Fruit fly (Drosophila melanogaster) whole organism, prepupa: ENCODE results near the gene Lsd-2.
A peak's percentile ranks its signal among the peaks of the same experiment; 100 is the strongest.

Experiments
- Blimp-1 ChIP-seq: fragments of 200-800 bp; sonication (Bioruptor generic); optimal IDR thresholded peaks from 3 replicates; lab custom pipeline; 2017; ENCODE audit warnings: missing biosample characterization, missing genetic modification characterization, mild to moderate bottlenecking, moderate library complexity, missing genetic modification reagents
- CG10669 ChIP-seq: fragments of 200-800 bp; sonication (Bioruptor generic); optimal IDR thresholded peaks from 3 replicates; lab custom pipeline; 2018; ENCODE audit warnings: missing biosample characterization, mild to moderate bottlenecking, missing genetic modification characterization, moderate library complexity
- CG11762 ChIP-seq: fragments of 200-800 bp; sonication (Bioruptor generic); optimal IDR thresholded peaks from 3 replicates; lab custom pipeline; 2016; ENCODE audit warnings: missing biosample characterization, missing genetic modification characterization; ENCODE audit not compliant: insufficient read depth
- CG11902 ChIP-seq: fragments of 200-800 bp; sonication (Bioruptor generic); optimal IDR thresholded peaks from 3 replicates; lab custom pipeline; 2016; ENCODE audit warnings: missing biosample characterization, missing genetic modification characterization
- CG1621 ChIP-seq: fragments of 200-800 bp; sonication (Bioruptor generic); optimal IDR thresholded peaks from 3 replicates; lab custom pipeline; 2018; ENCODE audit warnings: missing biosample characterization, mild to moderate bottlenecking, missing genetic modification characterization
- CG16779 ChIP-seq: fragments of 200-800 bp; sonication (Bioruptor generic); optimal IDR thresholded peaks from 3 replicates; lab custom pipeline; 2017; ENCODE audit warnings: missing biosample characterization, mild to moderate bottlenecking, missing genetic modification characterization
- CG3032 ChIP-seq: fragments of 200-800 bp; optimal IDR thresholded peaks from 2 replicates; lab custom pipeline; 2019; ENCODE audit warnings: missing biosample characterization, mild to moderate bottlenecking, missing genetic modification characterization, moderate library complexity
- CG32006 ChIP-seq: fragments of 200-800 bp; sonication (Bioruptor generic); optimal IDR thresholded peaks from 3 replicates; lab custom pipeline; 2017; ENCODE audit warnings: missing biosample characterization, mild to moderate bottlenecking, missing genetic modification characterization
- CG34406 ChIP-seq: fragments of 200-800 bp; sonication (Bioruptor generic); optimal IDR thresholded peaks from 3 replicates; lab custom pipeline; 2016; ENCODE audit warnings: missing biosample characterization, missing genetic modification characterization
- CG3919 ChIP-seq: fragments of 200-800 bp; sonication (Bioruptor generic); optimal IDR thresholded peaks from 3 replicates; lab custom pipeline; 2016; ENCODE audit warnings: missing biosample characterization, missing genetic modification characterization
- CG6276 ChIP-seq: fragments of 200-800 bp; sonication (Bioruptor generic); optimal IDR thresholded peaks from 2 replicates; lab custom pipeline; 2017; ENCODE audit warnings: missing biosample characterization, mild to moderate bottlenecking, missing genetic modification characterization
- CG6792 ChIP-seq: fragments of 200-800 bp; sonication (Bioruptor generic); optimal IDR thresholded peaks from 3 replicates; lab custom pipeline; 2016; ENCODE audit warnings: missing biosample characterization, missing genetic modification characterization
- CG6808 ChIP-seq: fragments of 200-800 bp; sonication (Bioruptor generic); optimal IDR thresholded peaks from 3 replicates; lab custom pipeline; 2017; ENCODE audit warnings: missing biosample characterization, missing genetic modification characterization, mild to moderate bottlenecking, moderate library complexity, missing genetic modification reagents
- CG6854 ChIP-seq: fragments of 200-800 bp; sonication (Bioruptor generic); optimal IDR thresholded peaks from 2 replicates; lab custom pipeline; 2017; ENCODE audit warnings: missing biosample characterization, mild to moderate bottlenecking, missing genetic modification characterization
- CG7368 ChIP-seq: fragments of 200-800 bp; sonication (Bioruptor generic); optimal IDR thresholded peaks from 3 replicates; lab custom pipeline; 2016; ENCODE audit warnings: missing biosample characterization, missing genetic modification characterization
- CG8119 ChIP-seq: fragments of 200-800 bp; sonication (Bioruptor generic); IDR thresholded peaks from 3 replicates; pipeline ENCODE4 v1.3.6; 2022; ENCODE audit warnings: missing biosample characterization, missing genetic modification characterization
- CG8319 ChIP-seq: fragments of 200-800 bp; sonication (Bioruptor generic); optimal IDR thresholded peaks from 3 replicates; lab custom pipeline; 2016; ENCODE audit warnings: missing biosample characterization, missing genetic modification characterization
- CG8632 ChIP-seq: fragments of 200-800 bp; sonication (Bioruptor generic); optimal IDR thresholded peaks from 3 replicates; lab custom pipeline; 2016; ENCODE audit warnings: missing biosample characterization, missing genetic modification characterization
- CG9139 ChIP-seq: fragments of 200-800 bp; sonication (Bioruptor generic); optimal IDR thresholded peaks from 3 replicates; lab custom pipeline; 2017; ENCODE audit warnings: missing biosample characterization, mild to moderate bottlenecking, missing genetic modification characterization
- Eip75B ChIP-seq: fragments of 200-800 bp; sonication (Bioruptor generic); optimal IDR thresholded peaks from 3 replicates; lab custom pipeline; 2016; ENCODE audit warnings: missing biosample characterization, missing genetic modification characterization
- Eip78C ChIP-seq: fragments of 200-800 bp; sonication (Bioruptor generic); peaks from one replicate; lab custom pipeline; 2016; ENCODE audit warnings: missing biosample characterization, missing genetic modification characterization
- Eip93F ChIP-seq: fragments of 200-800 bp; sonication (Bioruptor generic); optimal IDR thresholded peaks from 2 replicates; lab custom pipeline; 2016; ENCODE audit warnings: missing biosample characterization, mild to moderate bottlenecking, missing genetic modification characterization
- Ets21C ChIP-seq: fragments of 200-800 bp; sonication (Bioruptor generic); optimal IDR thresholded peaks from 3 replicates; lab custom pipeline; 2016; ENCODE audit warnings: missing biosample characterization, missing genetic modification characterization
- Ets96B ChIP-seq: fragments of 200-800 bp; optimal IDR thresholded peaks from 2 replicates; lab custom pipeline; 2019; ENCODE audit warnings: missing biosample characterization, mild to moderate bottlenecking, missing genetic modification characterization, moderate library complexity
- Gug ChIP-seq: fragments of 200-800 bp; sonication (Bioruptor generic); IDR thresholded peaks from 2 replicates; pipeline ENCODE4 v1.3.6; 2022; ENCODE audit warnings: missing biosample characterization, missing genetic modification characterization
- Hr4 ChIP-seq: fragments of 200-800 bp; sonication (Bioruptor generic); optimal IDR thresholded peaks from 3 replicates; lab custom pipeline; 2016; ENCODE audit warnings: missing biosample characterization, missing genetic modification characterization
- Lpt ChIP-seq: fragments of 200-800 bp; sonication (Bioruptor generic); optimal IDR thresholded peaks from 3 replicates; lab custom pipeline; 2016; ENCODE audit warnings: missing biosample characterization, missing genetic modification characterization
- Met ChIP-seq: fragments of 200-800 bp; sonication (Bioruptor generic); optimal IDR thresholded peaks from 3 replicates; lab custom pipeline; 2016; ENCODE audit warnings: missing biosample characterization, missing genetic modification characterization
- Sox14 ChIP-seq: fragments of 200-800 bp; sonication (Bioruptor generic); optimal IDR thresholded peaks from 3 replicates; lab custom pipeline; 2016; ENCODE audit warnings: missing biosample characterization, missing genetic modification characterization
- Sox15 ChIP-seq: fragments of 200-800 bp; sonication (Bioruptor generic); optimal IDR thresholded peaks from 3 replicates; lab custom pipeline; 2016; ENCODE audit warnings: missing biosample characterization, missing genetic modification characterization
- achi ChIP-seq: fragments of 200-800 bp; sonication (Bioruptor generic); optimal IDR thresholded peaks from 3 replicates; lab custom pipeline; 2016; ENCODE audit warnings: missing biosample characterization, missing genetic modification characterization
- cyc ChIP-seq: fragments of 200-800 bp; sonication (Bioruptor generic); optimal IDR thresholded peaks from 3 replicates; lab custom pipeline; 2016; ENCODE audit warnings: missing biosample characterization, missing genetic modification characterization
- esn ChIP-seq: fragments of 200-800 bp; sonication (Bioruptor generic); optimal IDR thresholded peaks from 2 replicates; lab custom pipeline; 2016; ENCODE audit warnings: missing biosample characterization, mild to moderate bottlenecking, missing genetic modification characterization, moderate library complexity
- fd59A ChIP-seq: fragments of 200-800 bp; sonication (Bioruptor generic); optimal IDR thresholded peaks from 2 replicates; lab custom pipeline; 2017; ENCODE audit warnings: missing biosample characterization, mild to moderate bottlenecking, missing genetic modification characterization, missing genetic modification reagents
- fd85E ChIP-seq: fragments of 200-800 bp; sonication (Bioruptor generic); optimal IDR thresholded peaks from 3 replicates; lab custom pipeline; 2016; ENCODE audit warnings: missing biosample characterization, missing genetic modification characterization
- fkh ChIP-seq: fragments of 200-800 bp; sonication (Bioruptor generic); optimal IDR thresholded peaks from 3 replicates; lab custom pipeline; 2017; ENCODE audit warnings: missing biosample characterization, mild to moderate bottlenecking, missing genetic modification characterization, moderate library complexity
- lz ChIP-seq: fragments of 200-800 bp; sonication (Bioruptor generic); optimal IDR thresholded peaks from 3 replicates; lab custom pipeline; 2016; ENCODE audit warnings: missing biosample characterization, missing genetic modification characterization
- net ChIP-seq: fragments of 200-800 bp; sonication (Bioruptor generic); optimal IDR thresholded peaks from 3 replicates; lab custom pipeline; 2016; ENCODE audit warnings: missing biosample characterization, missing genetic modification characterization
- pdm3 ChIP-seq: fragments of 200-800 bp; sonication (Bioruptor generic); optimal IDR thresholded peaks from 3 replicates; lab custom pipeline; 2016; ENCODE audit warnings: missing biosample characterization, missing genetic modification characterization
- salr ChIP-seq, 2 experiments: fragments of 200-800 bp; sonication (Bioruptor generic); optimal IDR thresholded peaks; 3 replicates each; lab custom pipeline; 2016 to 2018; ENCODE audit warnings: missing biosample characterization in 2 of 2, missing genetic modification characterization in 2 of 2, mild to moderate bottlenecking in 1 of 2
- spab ChIP-seq: fragments of 200-800 bp; sonication (Bioruptor generic); optimal IDR thresholded peaks from 2 replicates; lab custom pipeline; 2017; ENCODE audit warnings: missing biosample characterization, mild to moderate bottlenecking, missing genetic modification characterization, missing genetic modification reagents
- ss ChIP-seq, 2 experiments: fragments of 200-800 bp; sonication (Bioruptor generic); optimal IDR thresholded peaks; 2 replicates in 1 of 2; 3 replicates in 1 of 2; lab custom pipeline; 2017 to 2018; ENCODE audit warnings: mild to moderate bottlenecking in 2 of 2, missing biosample characterization in 2 of 2, missing genetic modification characterization in 2 of 2, moderate library complexity in 1 of 2
- topi ChIP-seq: fragments of 200-800 bp; sonication (Bioruptor generic); optimal IDR thresholded peaks from 3 replicates; lab custom pipeline; 2016; ENCODE audit warnings: missing biosample characterization, missing genetic modification characterization

Lsd-2 gene

DNA sequence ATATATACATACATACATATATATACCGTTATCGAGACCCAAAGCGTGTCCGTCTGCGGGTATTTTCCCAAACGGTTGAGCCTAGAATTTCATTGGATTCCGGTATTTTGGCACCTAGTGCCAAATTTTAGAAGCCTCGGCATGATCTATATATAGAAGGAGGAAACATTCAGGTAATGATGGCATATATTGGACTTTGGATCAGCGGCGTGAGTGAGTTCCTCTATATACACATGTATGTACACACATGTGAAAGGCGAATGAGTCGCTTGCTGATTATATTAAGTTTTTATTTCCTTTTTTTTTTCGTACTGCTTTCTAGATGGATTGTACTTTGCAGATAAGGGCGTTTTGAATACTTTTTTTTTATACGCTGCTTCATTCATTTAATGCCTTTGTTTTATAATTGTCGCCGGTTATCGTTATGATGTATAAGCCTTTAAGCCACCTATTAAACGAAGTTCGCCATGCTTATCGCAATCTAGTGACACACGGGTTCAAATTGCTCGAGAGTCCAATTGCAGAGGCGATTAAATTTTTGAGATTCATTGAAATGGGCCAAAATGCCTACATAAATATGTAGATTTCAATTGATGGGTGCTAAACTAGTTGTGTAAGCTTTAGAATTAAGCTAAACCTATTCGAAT, 3.3 kb upstream of the Lsd-2 start (continued):
- TF ChIP-seq CG10669 (GFP tag; lab: Kevin White, UChicago) (peak; percentile 9), CG16779 (tag; lab: Kevin White, UChicago) (peak; percentile 41), Sox14 (GFP tag; lab: Kevin White, UChicago) (no peak), Blimp-1 (GFP tag; lab: Kevin White, UChicago) (no peak), achi (no peak), Lpt (GFP tag; lab: Kevin White, UChicago) (peak; percentile 5), net (GFP tag; lab: Kevin White, UChicago) (peak; percentile 25)

DNA sequence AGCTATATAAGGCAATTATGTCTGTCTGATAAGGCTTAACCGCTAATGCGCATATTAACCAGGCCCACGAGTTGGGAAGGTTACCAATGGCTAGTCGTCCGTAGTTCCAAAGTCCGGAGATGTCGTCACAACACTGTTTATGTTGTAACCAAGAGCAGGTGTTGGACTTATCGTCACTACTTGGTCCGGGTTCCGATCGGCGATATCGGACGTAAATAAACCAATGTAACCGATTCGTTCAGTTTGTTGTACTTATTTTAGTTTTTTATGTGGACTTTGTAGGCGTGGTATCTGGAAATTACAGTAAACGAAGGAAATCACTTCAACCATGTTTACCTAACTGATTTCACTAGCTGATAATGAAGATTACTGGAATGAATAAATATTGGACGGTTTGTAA, 2.4 kb upstream of the Lsd-2 start:
- TF ChIP-seq CG9139 (GFP tag; lab: Kevin White, UChicago) (peak; percentile 47), esn (GFP tag; lab: Kevin White, UChicago) (no peak), ss (GFP tag; optimal IDR thresholded peaks at IDR 0.05; lab: Kevin White, UChicago) (peak in 1 of 2 experiments; percentile 51), Eip78C (peak; percentile 71), net (GFP tag; lab: Kevin White, UChicago) (no peak), CG8632 (GFP tag; lab: Kevin White, UChicago) (peak; percentile 5), fkh (GFP tag; lab: Kevin White, UChicago) (peak; percentile 86), salr (GFP tag; optimal IDR thresholded peaks at IDR 0.05; lab: Kevin White, UChicago) (peak in 1 of 2 experiments; percentile 17), CG6808 (GFP tag; lab: Kevin White, UChicago) (peak; percentile 36), CG16779 (tag; lab: Kevin White, UChicago) (no peak), CG1621 (peak; percentile 22), CG10669 (GFP tag; lab: Kevin White, UChicago) (peak; percentile 32)

DNA sequence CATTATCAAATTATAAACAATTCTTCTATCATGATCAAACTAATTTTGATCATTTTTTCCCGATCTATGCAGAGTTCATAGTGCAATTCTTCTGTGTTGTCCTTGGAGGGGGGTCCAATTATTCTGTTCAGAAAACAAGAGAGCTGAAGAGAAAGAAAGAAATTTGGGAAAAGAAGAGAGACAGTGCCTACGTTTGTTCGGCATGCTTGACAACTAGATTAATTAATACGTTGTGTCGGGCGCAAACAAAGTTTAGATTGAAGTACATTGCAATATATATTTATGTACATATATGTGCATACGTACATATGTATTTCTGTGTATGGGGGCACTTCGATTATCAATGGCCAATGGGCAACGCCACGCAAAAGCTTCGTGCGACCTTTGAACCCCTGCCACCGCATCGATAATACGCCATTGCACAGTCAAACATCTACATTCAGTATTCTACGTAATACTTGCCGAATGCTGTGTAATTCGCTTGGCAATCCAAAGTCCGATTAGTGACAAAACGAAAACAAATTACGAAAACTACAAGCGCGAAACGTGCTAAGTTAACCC, 1.6 kb upstream of the Lsd-2 start:
- TF ChIP-seq Ets96B (tag; lab: Kevin White, UChicago) (no peak), Hr4 (GFP tag; lab: Kevin White, UChicago) (no peak), CG1621 (no peak), salr (GFP tag; optimal IDR thresholded peaks at IDR 0.05; lab: Kevin White, UChicago) (no peak), CG10669 (GFP tag; lab: Kevin White, UChicago) (no peak), CG9139 (GFP tag; lab: Kevin White, UChicago) (no peak), CG11902 (no peak), Eip93F (GFP tag; lab: Kevin White, UChicago) (no peak), CG6792 (GFP tag; lab: Kevin White, UChicago) (no peak), CG32006 (GFP tag; lab: Kevin White, UChicago) (no peak), CG7368 (GFP tag; lab: Kevin White, UChicago) (no peak), CG34406 (GFP tag; lab: Kevin White, UChicago) (no peak), CG3919 (GFP tag; lab: Kevin White, UChicago) (no peak), Met (GFP tag; lab: Kevin White, UChicago) (no peak), fd85E (GFP tag; lab: Kevin White, UChicago) (no peak), Sox15 (no peak), Sox14 (GFP tag; lab: Kevin White, UChicago) (no peak), CG3032 (tag; lab: Kevin White, UChicago) (no peak), Gug (GFP tag; lab: Robert Waterston, UW) (no peak), CG6854 (GFP tag; lab: Kevin White, UChicago) (peak; percentile 20), CG8319 (GFP tag; lab: Kevin White, UChicago) (no peak), fd59A (GFP tag; lab: Kevin White, UChicago) (no peak), CG11762 (no peak), Eip75B (GFP tag; lab: Kevin White, UChicago) (no peak), lz (GFP tag; lab: Kevin White, UChicago) (no peak), CG6276 (GFP tag; lab: Kevin White, UChicago) (peak; percentile 28), spab (GFP tag; lab: Kevin White, UChicago) (no peak), achi (no peak), topi (no peak), ss (GFP tag; optimal IDR thresholded peaks at IDR 0.05; lab: Kevin White, UChicago) (peak; percentile 33 to 46), fkh (GFP tag; lab: Kevin White, UChicago) (no peak), CG6808 (GFP tag; lab: Kevin White, UChicago) (peak; percentile 13), CG16779 (tag; lab: Kevin White, UChicago) (peak; percentile 21), net (GFP tag; lab: Kevin White, UChicago) (no peak), Ets21C (no peak), CG8119 (GFP tag; lab: Robert Waterston, UW) (no peak), pdm3 (GFP tag; lab: Kevin White, UChicago) (no peak), cyc (GFP tag; lab: Kevin White, UChicago) (no peak), esn (GFP tag; lab: Kevin White, UChicago) (no peak)
